Worm (Caenorhabditis elegans): ENCODE results near the gene cft-1.
A peak's percentile ranks its signal among the peaks of the same experiment; 100 is the strongest.

cft-1 gene

ce11 chrV:5513630-5514378 lies 24.8 kb upstream of the cft-1 start, which contains the start of the genes hpo-15 and mms-19 (continued):
- no peak for TF ChIP-seq php-3 (GFP tag; IDR thresholded peaks at IDR 0.05)

ce11 chrV:5521735-5522241 lies 16.8 kb upstream of the cft-1 start, which contains the start of gene hir-1:
Gene hir-1, plus strand, starts transcription at chrV:5522139.
- TF ChIP-seq F49E8.2 (tag; optimal IDR thresholded peaks at IDR 0.05; ENCODE audit: borderline replicate concordance) (no peak), ceh-82 (tag; optimal IDR thresholded peaks at IDR 0.05) (no peak), mdl-1 (tag; optimal IDR thresholded peaks at IDR 0.05) (no peak), F10B5.3 (tag; optimal IDR thresholded peaks at IDR 0.05) (no peak), lsy-2 (tag; optimal IDR thresholded peaks at IDR 0.05) (peak in 1 of 2 experiments; percentile 4), spr-1 (tag; optimal IDR thresholded peaks at IDR 0.05) (no peak), Y5F2A.4 (GFP tag; optimal IDR thresholded peaks at IDR 0.05) (no peak), F26F4.8 (GFP tag; conservative IDR thresholded peaks at IDR 0.05) (no peak), T26A8.4 (GFP tag; IDR thresholded peaks at IDR 0.05) (0 out of 2 replicates have a peak, but pooled peaks have one; percentile 22), nhr-41 (GFP tag; IDR thresholded peaks at IDR 0.05) (no peak), ZK546.5 (tag; optimal IDR thresholded peaks at IDR 0.05) (no peak), aha-1 (tag) (peak; percentile 97), nhr-42 (GFP tag; IDR thresholded peaks at IDR 0.05) (no peak), dve-1 (tag; optimal IDR thresholded peaks at IDR 0.05; ENCODE audit: insufficient read depth) (no peak)

- no peak for TF ChIP-seq nhr-111 (GFP tag; optimal IDR thresholded peaks at IDR 0.05)
- no peak for TF ChIP-seq nhr-102 (tag; optimal IDR thresholded peaks at IDR 0.05)
- TF ChIP-seq sdz-12 (GFP tag; optimal IDR thresholded peaks at IDR 0.05): no peak
- TF ChIP-seq lin-29 (GFP tag; IDR thresholded peaks at IDR 0.05): no peak
- TF ChIP-seq hlh-30 (tag; optimal IDR thresholded peaks at IDR 0.05; ENCODE audit: insufficient read depth): no peak
- TF ChIP-seq spr-1 (tag; optimal IDR thresholded peaks at IDR 0.05): no peak
- peak in 1 of 2 experiments; percentile 83 for TF ChIP-seq unc-62 (GFP tag; optimal IDR thresholded peaks at IDR 0.05 in 1 of 2)
- TF ChIP-seq unc-62 (tag; optimal IDR thresholded peaks at IDR 0.05): no peak
- TF ChIP-seq nhr-28 (tag; optimal IDR thresholded peaks at IDR 0.05): peak; percentile 22
- TF ChIP-seq F44E2.7 (GFP tag; IDR thresholded peaks at IDR 0.05): no peak
- no peak for TF ChIP-seq nhr-6 (tag; optimal IDR thresholded peaks at IDR 0.05)
Measured at ce11 chrV:5523260-5523659, 15.3 kb upstream of the cft-1 start.

- TF ChIP-seq aha-1 (tag) (peak; percentile 80), dmd-9 (GFP tag; IDR thresholded peaks at IDR 0.05) (no peak), unc-62 (GFP tag; optimal IDR thresholded peaks at IDR 0.05 in 1 of 2) (peak in 1 of 2 experiments; percentile 80), unc-62 (tag; optimal IDR thresholded peaks at IDR 0.05) (no peak)
Measured at ce11 chrV:5525208-5525607, 13.4 kb upstream of the cft-1 start.

- TF ChIP-seq nhr-111 (GFP tag; optimal IDR thresholded peaks at IDR 0.05) (no peak), ceh-82 (tag; optimal IDR thresholded peaks at IDR 0.05) (no peak), dmd-8 (GFP tag; IDR thresholded peaks at IDR 0.05) (no peak), lin-29 (GFP tag; IDR thresholded peaks at IDR 0.05) (no peak), unc-62 (GFP tag; optimal IDR thresholded peaks at IDR 0.05 in 1 of 2) (peak in 1 of 2 experiments; percentile 92), unc-62 (tag; optimal IDR thresholded peaks at IDR 0.05) (no peak)
Measured at ce11 chrV:5527694-5528093, 10.9 kb upstream of the cft-1 start.

ce11 chrV:5533755-5534154 lies 4.8 kb upstream of the cft-1 start, which contains the start of gene grl-1:
Gene grl-1, minus strand, starts transcription at chrV:5533855.
- TF ChIP-seq ceh-62 (tag; optimal IDR thresholded peaks at IDR 0.05): no peak
- TF ChIP-seq duxl-1 (tag; optimal IDR thresholded peaks at IDR 0.05; ENCODE audit: poor library complexity): no peak
- no peak for TF ChIP-seq php-3 (GFP tag; IDR thresholded peaks at IDR 0.05)
- TF ChIP-seq lin-38 (GFP tag; IDR thresholded peaks at IDR 0.05): no peak
- no peak for TF ChIP-seq ceh-28 (tag; optimal IDR thresholded peaks at IDR 0.05)
- TF ChIP-seq zip-2 (tag; optimal IDR thresholded peaks at IDR 0.05): no peak
- TF ChIP-seq gei-8 (GFP tag; optimal IDR thresholded peaks at IDR 0.05): no peak
- TF ChIP-seq nhr-111 (GFP tag; optimal IDR thresholded peaks at IDR 0.05): no peak
- no peak for TF ChIP-seq daf-16 (GFP tag; optimal IDR thresholded peaks at IDR 0.05)
- TF ChIP-seq daf-16 (tag; optimal IDR thresholded peaks at IDR 0.05): no peak
- no peak for TF ChIP-seq zip-11 (GFP tag; IDR thresholded peaks at IDR 0.05)
- no peak for TF ChIP-seq jun-1 (tag; optimal IDR thresholded peaks at IDR 0.05)
- TF ChIP-seq unc-62 (GFP tag; optimal IDR thresholded peaks at IDR 0.05 in 1 of 2): no peak
- no peak for TF ChIP-seq unc-62 (tag; optimal IDR thresholded peaks at IDR 0.05)
- TF ChIP-seq daf-19 (GFP tag; conservative IDR thresholded peaks at IDR 0.05): no peak
- TF ChIP-seq aly-2 (tag; optimal IDR thresholded peaks at IDR 0.05): no peak

All from whole organism, L4 larva.